Fruit fly (Drosophila melanogaster): ENCODE data around the gene CG7384.

CG7384 gene

dm6 chr2L:10474268-10474678 is 36.0 kb downstream of the CG7384 start, which contains the start of gene RluA-1 (continued):
- TF ChIP-seq pita (GFP tag; optimal IDR thresholded peaks at IDR 0.05) = no peak
- TF ChIP-seq CG5953 (GFP tag; IDR thresholded peaks at IDR 0.05) = peak; percentile 96
- TF ChIP-seq CG14014 (GFP tag; IDR thresholded peaks at IDR 0.05) = peak; percentile 99
- TF ChIP-seq caup (GFP tag; optimal IDR thresholded peaks at IDR 0.05; ENCODE audit: severe bottlenecking) = peak; percentile 98
- peak; percentile 93 for TF ChIP-seq CG4282 (GFP tag; optimal IDR thresholded peaks at IDR 0.05)
- TF ChIP-seq Adf1 (GFP tag; IDR thresholded peaks at IDR 0.05) = peak; percentile 90
- TF ChIP-seq hkb (optimal IDR thresholded peaks at IDR 0.05) = no peak
- TF ChIP-seq hkb (GFP tag; IDR thresholded peaks at IDR 0.05) = peak; percentile 100
- peak; percentile 100 for TF ChIP-seq chm (GFP tag; IDR thresholded peaks at IDR 0.05)
- TF ChIP-seq z (GFP tag; IDR thresholded peaks at IDR 0.05) = peak; percentile 86
- peak; percentile 98 for TF ChIP-seq CG18764 (GFP tag; optimal IDR thresholded peaks at IDR 0.05)
- no peak for TF ChIP-seq usp (GFP tag; optimal IDR thresholded peaks at IDR 0.05)
- TF ChIP-seq CG4617 (GFP tag; optimal IDR thresholded peaks at IDR 0.05; ENCODE audit: borderline replicate concordance) = peak; percentile 99
- peak; percentile 99 for TF ChIP-seq tin (GFP tag; optimal IDR thresholded peaks at IDR 0.05)
- TF ChIP-seq mld (GFP tag; IDR thresholded peaks at IDR 0.05; ENCODE audit: partially characterized antibody) = 0 out of 3 replicates have a peak, but pooled peaks have one; percentile 44
- TF ChIP-seq danr (GFP tag; IDR thresholded peaks at IDR 0.05) = peak; percentile 96
- peak; percentile 99 for TF ChIP-seq nerfin-1 (tag; optimal IDR thresholded peaks at IDR 0.05)
- 0 out of 2 replicates have a peak, but pooled peaks have one; percentile 32 for TF ChIP-seq sna (GFP tag; IDR thresholded peaks at IDR 0.05; ENCODE audit: partially characterized antibody)
- TF ChIP-seq gt (GFP tag; IDR thresholded peaks at IDR 0.05) = peak; percentile 99
- TF ChIP-seq Deaf1 (tag; optimal IDR thresholded peaks at IDR 0.05) = peak; percentile 91
- TF ChIP-seq Hsf (GFP tag; optimal IDR thresholded peaks at IDR 0.05) = peak; percentile 98
- peak; percentile 94 for TF ChIP-seq jigr1 (GFP tag; IDR thresholded peaks at IDR 0.05)
- TF ChIP-seq Eip74EF (GFP tag; optimal IDR thresholded peaks at IDR 0.05) = peak in 1 of 2 experiments; percentile 99
- TF ChIP-seq CG6791 (GFP tag; IDR thresholded peaks at IDR 0.05; ENCODE audit: partially characterized antibody) = 0 out of 3 replicates have a peak, but pooled peaks have one; percentile 20
- peak; percentile 70 for TF ChIP-seq crol (GFP tag; IDR thresholded peaks at IDR 0.05)
- TF ChIP-seq slou (GFP tag; optimal IDR thresholded peaks at IDR 0.05) = peak; percentile 95
- TF ChIP-seq dmrt99B (tag; optimal IDR thresholded peaks at IDR 0.05) = peak; percentile 99
- TF ChIP-seq vvl (GFP tag; IDR thresholded peaks at IDR 0.05) = peak; percentile 100
- TF ChIP-seq Max (GFP tag; optimal IDR thresholded peaks at IDR 0.05) = peak; percentile 99
- TF ChIP-seq gcm (GFP tag; optimal IDR thresholded peaks at IDR 0.05) = peak; percentile 100
- peak; percentile 91 for TF ChIP-seq ap (GFP tag; IDR thresholded peaks at IDR 0.05)
- TF ChIP-seq CG4730 (GFP tag; IDR thresholded peaks at IDR 0.05) = peak; percentile 99
- no peak for TF ChIP-seq fru (optimal IDR thresholded peaks at IDR 0.05)
- peak; percentile 98 for TF ChIP-seq CG10654 (GFP tag; optimal IDR thresholded peaks at IDR 0.05)
- peak; percentile 60 for TF ChIP-seq corto (GFP tag; optimal IDR thresholded peaks at IDR 0.05)
- no peak for TF ChIP-seq Lpt (GFP tag; optimal IDR thresholded peaks at IDR 0.05)
- peak in 1 of 2 experiments; percentile 96 for TF ChIP-seq Hr78 (GFP tag; optimal IDR thresholded peaks at IDR 0.05)
- TF ChIP-seq dmrt11E (tag; optimal IDR thresholded peaks at IDR 0.05) = peak; percentile 100
- peak; percentile 95 for TF ChIP-seq D19A (tag; optimal IDR thresholded peaks at IDR 0.05)
- TF ChIP-seq dm (GFP tag; optimal IDR thresholded peaks at IDR 0.05) = peak; percentile 85
- TF ChIP-seq cato (GFP tag; optimal IDR thresholded peaks at IDR 0.05; ENCODE audit: borderline replicate concordance) = peak; percentile 99
- TF ChIP-seq pho (GFP tag; optimal IDR thresholded peaks at IDR 0.05) = peak; percentile 92
- peak; percentile 78 for TF ChIP-seq CG9797 (GFP tag; optimal IDR thresholded peaks at IDR 0.05)
- TF ChIP-seq hbn (GFP tag; IDR thresholded peaks at IDR 0.05; ENCODE audit: partially characterized antibody) = peak; percentile 53; the same call in 1 of the 2 replicates
- peak; percentile 99 for TF ChIP-seq CG4424 (GFP tag; optimal IDR thresholded peaks at IDR 0.05)
- TF ChIP-seq Pdp1 (GFP tag; optimal IDR thresholded peaks at IDR 0.05) = peak; percentile 95 to 96
- peak; percentile 89 for TF ChIP-seq btn (GFP tag; optimal IDR thresholded peaks at IDR 0.05)
- TF ChIP-seq Hmr (GFP tag; optimal IDR thresholded peaks at IDR 0.05) = peak; percentile 99
- TF ChIP-seq trem (tag; optimal IDR thresholded peaks at IDR 0.05) = peak; percentile 97
- peak; percentile 97 for TF ChIP-seq CG31224 (GFP tag; IDR thresholded peaks at IDR 0.05)
